Worm (Caenorhabditis elegans) whole organism, L4 larva: ENCODE results near the gene C14H10.2.

Experiments used
- R02D3.7 ChIP-seq: fragments of 150-350 bp; sonication (generic microtip); optimal IDR thresholded peaks from 3 replicates; lab custom pipeline; 2014; ENCODE audit warnings: missing biosample characterization, missing genetic modification characterization
- ZK337.2 ChIP-seq: fragments of 200-800 bp; sonication (Bioruptor generic); IDR thresholded peaks from 2 replicates; pipeline ENCODE4 v1.3.6; 2022; ENCODE audit warnings: missing genetic modification reagents, missing genetic modification characterization, missing compliant biosample characterization
- ama-1 ChIP-seq: fragments of 150-350 bp; optimal IDR thresholded peaks from 2 replicates; lab custom pipeline; 2014; ENCODE audit warnings: inconsistent platforms, mixed read lengths
- dpl-1 ChIP-seq: fragments of 150-350 bp; optimal IDR thresholded peaks from 2 replicates; lab custom pipeline; 2014; ENCODE audit warnings: missing biosample characterization, missing genetic modification reagents, missing genetic modification characterization
- unc-62 ChIP-seq, 3 experiments: fragments of 150-350 bp in 1 of 3; sonication (generic microtip); optimal IDR thresholded peaks in 2 of 3; peaks in 1 of 3; 1 replicate in 1 of 3; 2 replicates in 2 of 3; lab custom pipeline; 2014 to 2017; ENCODE audit warnings: missing biosample characterization in 3 of 3, missing genetic modification characterization in 3 of 3, missing genetic modification reagents in 3 of 3, missing genotype in 1 of 3

DNA sequence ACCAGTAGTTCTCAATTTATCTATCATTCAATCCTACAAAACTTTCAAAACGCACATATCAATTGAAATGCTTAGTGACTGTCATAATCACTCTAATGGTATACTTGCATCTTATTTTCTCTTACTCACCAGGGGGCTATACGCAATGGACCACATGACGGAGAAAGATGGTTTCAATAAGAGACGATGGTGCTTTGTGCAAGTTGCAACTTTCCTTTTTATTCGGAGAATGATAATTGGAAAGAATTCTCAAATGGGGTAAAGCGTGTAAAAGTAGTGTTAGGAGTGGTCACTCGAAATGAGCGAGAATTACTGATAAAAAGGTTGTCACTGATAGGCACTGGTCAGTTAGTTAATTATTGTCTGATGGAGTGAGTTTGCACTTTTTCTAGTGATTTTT lies 44.2 kb downstream of the C14H10.2 start:
- TF ChIP-seq unc-62 (GFP tag; optimal IDR thresholded peaks at IDR 0.05 in 1 of 2; lab: Kevin White, UChicago) (peak in 1 of 2 experiments; percentile 20), unc-62 (tag; optimal IDR thresholded peaks at IDR 0.05; lab: Kevin White, UChicago) (no peak), dpl-1 (GFP tag; lab: Kevin White, UChicago) (no peak), ama-1 (lab: Kevin White, UChicago) (no peak), ZK337.2 (GFP tag; lab: Robert Waterston, UW) (no peak), R02D3.7 (tag; lab: Kevin White, UChicago) (no peak)
